Fruit fly (Drosophila melanogaster): ENCODE measurements around the gene CG31140.
A peak's percentile ranks its signal among the peaks of the same experiment; 100 is the strongest.

Gene CG31140

DNA sequence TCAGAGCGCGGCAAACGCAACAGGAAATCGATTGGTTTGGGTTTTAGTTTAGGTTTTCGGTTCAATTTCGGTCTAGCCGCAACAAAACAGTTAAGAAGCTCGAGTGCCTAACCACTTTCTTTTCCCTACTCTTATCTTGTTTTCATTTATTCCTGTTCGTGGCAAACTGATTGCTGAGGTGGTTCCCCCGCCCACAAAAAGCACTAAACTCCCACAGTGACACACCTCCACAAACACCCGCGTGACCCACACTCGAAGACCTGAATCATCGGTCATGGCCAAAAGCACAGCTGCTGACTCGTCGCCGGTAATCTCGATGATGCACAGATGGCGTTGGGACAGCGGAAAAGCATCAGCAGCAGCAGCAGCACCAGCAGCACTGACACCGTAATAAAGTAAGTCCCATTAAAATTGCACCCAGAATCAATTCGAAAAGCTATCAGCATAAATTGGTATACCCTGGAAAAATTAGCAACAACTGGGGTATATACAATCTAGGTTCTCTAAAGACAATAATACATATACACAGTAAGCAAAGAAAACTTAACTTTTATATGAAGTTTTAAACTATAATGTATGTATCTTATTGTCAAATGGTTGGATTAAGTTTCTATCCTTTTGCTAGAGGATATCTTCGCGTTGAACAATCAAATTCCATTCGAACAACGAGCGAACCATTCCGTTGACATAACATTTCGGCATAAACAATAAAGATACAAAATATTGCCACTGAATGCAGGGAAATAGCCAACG lies 62.9 kb downstream of the CG31140 start (continued):
- no peak for TF ChIP-seq CG1792 (GFP tag; optimal IDR thresholded peaks at IDR 0.05)
- peak; percentile 17 for TF ChIP-seq CG9437 (GFP tag; optimal IDR thresholded peaks at IDR 0.05)
- TF ChIP-seq ro (GFP tag; IDR thresholded peaks at IDR 0.05) = no peak
- peak; percentile 18 for TF ChIP-seq CG1602 (GFP tag; optimal IDR thresholded peaks at IDR 0.05)
- no peak for TF ChIP-seq CG2199 (GFP tag; IDR thresholded peaks at IDR 0.05)
- TF ChIP-seq CG11695 (GFP tag; IDR thresholded peaks at IDR 0.05) = peak; percentile 37; the same call in 1 of the 3 replicates
- 0 out of 2 replicates have a peak, but pooled peaks have one; percentile 15 for TF ChIP-seq CG11696 (GFP tag; IDR thresholded peaks at IDR 0.05)
- TF ChIP-seq CG3726 (GFP tag; IDR thresholded peaks at IDR 0.05) = no peak
- no peak for TF ChIP-seq luna (GFP tag; optimal IDR thresholded peaks at IDR 0.05)
- TF ChIP-seq Hr78 (GFP tag; optimal IDR thresholded peaks at IDR 0.05) = peak in 1 of 2 experiments; percentile 59
- TF ChIP-seq gsb-n (tag; optimal IDR thresholded peaks at IDR 0.05) = no peak
- TF ChIP-seq Stat92E (GFP tag; optimal IDR thresholded peaks at IDR 0.05) = no peak
- TF ChIP-seq hkb (optimal IDR thresholded peaks at IDR 0.05) = no peak
- TF ChIP-seq hkb (GFP tag; IDR thresholded peaks at IDR 0.05) = peak; percentile 42; the same call in 1 of the 2 replicates
- TF ChIP-seq danr (GFP tag; IDR thresholded peaks at IDR 0.05) = no peak
- no peak for TF ChIP-seq CG3065 (GFP tag; optimal IDR thresholded peaks at IDR 0.05)
- TF ChIP-seq CG4730 (GFP tag; IDR thresholded peaks at IDR 0.05) = peak; percentile 27; the same call in 1 of the 2 replicates
- no peak for TF ChIP-seq pho (GFP tag; optimal IDR thresholded peaks at IDR 0.05)
- TF ChIP-seq CG8765 (GFP tag; IDR thresholded peaks at IDR 0.05) = no peak
- no peak for TF ChIP-seq pfk (GFP tag; optimal IDR thresholded peaks at IDR 0.05)
- TF ChIP-seq CG33213 (GFP tag; optimal IDR thresholded peaks at IDR 0.05) = no peak
- no peak for TF ChIP-seq oc (tag; optimal IDR thresholded peaks at IDR 0.05)

DNA sequence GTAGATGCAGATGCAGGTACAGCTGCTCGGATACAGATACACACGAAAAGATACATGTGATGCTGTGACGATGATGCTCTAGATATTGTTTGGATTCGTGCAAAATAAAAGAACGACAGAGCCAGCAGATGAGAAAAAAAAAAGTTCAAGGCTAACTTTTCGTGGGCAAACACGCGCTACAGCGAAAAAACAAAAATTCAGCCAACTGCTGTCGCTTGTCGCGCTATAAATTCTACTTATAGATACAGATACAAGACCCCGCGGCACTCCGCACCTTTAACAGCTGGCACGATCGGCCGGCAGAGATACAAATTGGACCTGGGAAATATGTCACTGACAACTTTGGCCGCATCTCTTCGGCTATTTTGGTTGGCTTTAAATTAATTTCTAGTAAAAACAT lies 63.5 kb downstream of the CG31140 start:
- TF ChIP-seq scrt (GFP tag; optimal IDR thresholded peaks at IDR 0.05) (no peak), schlank (tag; optimal IDR thresholded peaks at IDR 0.05) (no peak), amos (GFP tag; IDR thresholded peaks at IDR 0.05; ENCODE audit: partially characterized antibody) (0 out of 2 replicates have a peak, but pooled peaks have one; percentile 8), CG8388 (GFP tag; optimal IDR thresholded peaks at IDR 0.05) (no peak), nau (GFP tag; optimal IDR thresholded peaks at IDR 0.05) (peak; percentile 78), CG11456 (GFP tag; IDR thresholded peaks at IDR 0.05) (no peak), CG11560 (tag; IDR thresholded peaks at IDR 0.05) (no peak), tap (tag; optimal IDR thresholded peaks at IDR 0.05) (no peak), Ravus (GFP tag; IDR thresholded peaks at IDR 0.05) (no peak), CG30403 (GFP tag; optimal IDR thresholded peaks at IDR 0.05) (no peak), CG7372 (GFP tag; IDR thresholded peaks at IDR 0.05) (no peak), sd (tag; optimal IDR thresholded peaks at IDR 0.05) (peak; percentile 71), jumu (GFP tag; optimal IDR thresholded peaks at IDR 0.05) (no peak), CG15073 (GFP tag; optimal IDR thresholded peaks at IDR 0.05) (no peak), cwo (GFP tag; optimal IDR thresholded peaks at IDR 0.05) (peak; percentile 51), Elba2 (GFP tag; optimal IDR thresholded peaks at IDR 0.05) (no peak), CG10979 (tag; optimal IDR thresholded peaks at IDR 0.05) (no peak), org-1 (GFP tag; optimal IDR thresholded peaks at IDR 0.05) (no peak), Tbp (GFP tag; optimal IDR thresholded peaks at IDR 0.05) (no peak), CG9876 (GFP tag; optimal IDR thresholded peaks at IDR 0.05) (no peak), lab (GFP tag; optimal IDR thresholded peaks at IDR 0.05) (no peak), CG43689 (GFP tag; IDR thresholded peaks at IDR 0.05) (no peak), stwl (tag; optimal IDR thresholded peaks at IDR 0.05) (no peak), dysf (GFP tag; IDR thresholded peaks at IDR 0.05) (no peak), chinmo (GFP tag; IDR thresholded peaks at IDR 0.05; ENCODE audit: partially characterized antibody) (0 out of 4 replicates have a peak, but pooled peaks have one; percentile 41), hth (optimal IDR thresholded peaks at IDR 0.05) (no peak), Eip74EF (GFP tag; optimal IDR thresholded peaks at IDR 0.05) (no peak), so (GFP tag; IDR thresholded peaks at IDR 0.05) (no peak), HmgD (GFP tag; optimal IDR thresholded peaks at IDR 0.05) (no peak)

Data from whole organism, embryonic.